Worm (Caenorhabditis elegans) whole organism, L3 larva: ENCODE data around the gene sri-60.
A peak's percentile ranks its signal among the peaks of the same experiment; 100 is the strongest.

Experiments used
- ZK546.5 ChIP-seq: sonication (generic microtip); optimal IDR thresholded peaks from 2 replicates; lab custom pipeline; 2017; ENCODE audit warnings: missing biosample characterization, missing genetic modification characterization
- aly-2 ChIP-seq: fragments of 150-350 bp; optimal IDR thresholded peaks from 2 replicates; lab custom pipeline; 2014; ENCODE audit warnings: missing biosample characterization, missing genetic modification characterization
- ama-1 ChIP-seq: fragments of 150-350 bp; optimal IDR thresholded peaks from 2 replicates; lab custom pipeline; 2018
- ceh-9 ChIP-seq: sonication (generic microtip); optimal IDR thresholded peaks from 2 replicates; lab custom pipeline; 2018; ENCODE audit warnings: missing biosample characterization, missing genetic modification characterization
- daf-12 ChIP-seq: fragments of 150-350 bp; optimal IDR thresholded peaks from 2 replicates; lab custom pipeline; 2014; ENCODE audit warnings: missing biosample characterization, missing genetic modification reagents, missing genetic modification characterization
- egl-27 ChIP-seq: sonication (generic microtip); optimal IDR thresholded peaks from 4 replicates; lab custom pipeline; 2017; ENCODE audit warnings: missing biosample characterization, missing genetic modification reagents, missing genetic modification characterization
- elt-1 ChIP-seq: fragments of 150-350 bp; optimal IDR thresholded peaks from 2 replicates; lab custom pipeline; 2014; ENCODE audit warnings: missing biosample characterization, missing genetic modification characterization
- elt-3 ChIP-seq, 3 experiments: fragments of 150-350 bp in 1 of 3; sonication (generic microtip) in 2 of 3; optimal IDR thresholded peaks; 2 replicates in 2 of 3; 4 replicates in 1 of 3; lab custom pipeline; 2014 to 2017; ENCODE audit warnings: missing biosample characterization in 3 of 3, missing genetic modification characterization in 3 of 3
- eor-1 ChIP-seq, 2 experiments: fragments of 150-350 bp; optimal IDR thresholded peaks; 2 replicates each; lab custom pipeline; 2014 to 2018; ENCODE audit warnings: missing biosample characterization in 2 of 2, missing genetic modification characterization in 2 of 2
- fkh-10 ChIP-seq: sonication (generic microtip); optimal IDR thresholded peaks from 2 replicates; lab custom pipeline; 2017; ENCODE audit warnings: missing biosample characterization, missing genetic modification reagents, missing genetic modification characterization
- fkh-2 ChIP-seq: fragments of 150-350 bp; optimal IDR thresholded peaks from 2 replicates; lab custom pipeline; 2014; ENCODE audit warnings: missing biosample characterization, missing genetic modification reagents, missing genetic modification characterization
- hmg-11 ChIP-seq: sonication (generic microtip); optimal IDR thresholded peaks from 2 replicates; lab custom pipeline; 2016; ENCODE audit warnings: missing genetic modification characterization, missing compliant biosample characterization
- jun-1 ChIP-seq: fragments of 150-350 bp; optimal IDR thresholded peaks from 2 replicates; lab custom pipeline; 2014; ENCODE audit warnings: missing biosample characterization, missing genetic modification reagents, missing genetic modification characterization
- lin-15B ChIP-seq: fragments of 150-350 bp; optimal IDR thresholded peaks from 2 replicates; lab custom pipeline; 2014; ENCODE audit warnings: missing biosample characterization, missing genetic modification characterization
- lin-39 ChIP-seq: fragments of 150-350 bp; optimal IDR thresholded peaks from 2 replicates; lab custom pipeline; 2018; ENCODE audit warnings: missing biosample characterization, missing genetic modification reagents, missing genetic modification characterization
- lsy-12 ChIP-seq: sonication (generic microtip); optimal IDR thresholded peaks from 2 replicates; lab custom pipeline; 2016; ENCODE audit warnings: mild to moderate bottlenecking, missing genetic modification characterization, missing compliant biosample characterization
- mml-1 ChIP-seq: fragments of 150-350 bp; sonication (generic microtip); optimal IDR thresholded peaks from 3 replicates; lab custom pipeline; 2014; ENCODE audit warnings: missing biosample characterization, missing genetic modification characterization
- nfya-1 ChIP-seq: sonication (generic microtip); optimal IDR thresholded peaks from 2 replicates; lab custom pipeline; 2017; ENCODE audit warnings: missing genetic modification characterization, mild to moderate bottlenecking, missing compliant biosample characterization, antibody characterized with exemption, moderate library complexity; ENCODE audit not compliant: insufficient read depth
- nhr-11 ChIP-seq: fragments of 150-350 bp; optimal IDR thresholded peaks from 2 replicates; lab custom pipeline; 2014; ENCODE audit warnings: missing biosample characterization, missing genetic modification characterization
- nhr-23 ChIP-seq: fragments of 150-350 bp; optimal IDR thresholded peaks from 2 replicates; lab custom pipeline; 2014; ENCODE audit warnings: missing biosample characterization, missing genetic modification reagents, missing genetic modification characterization
- nhr-25 ChIP-seq: sonication (generic microtip); optimal IDR thresholded peaks from 2 replicates; lab custom pipeline; 2017; ENCODE audit warnings: missing biosample characterization, missing genetic modification characterization
- nhr-43 ChIP-seq: sonication (generic microtip); optimal IDR thresholded peaks from 2 replicates; lab custom pipeline; 2016; ENCODE audit warnings: mild to moderate bottlenecking, missing genetic modification characterization, missing compliant biosample characterization; ENCODE audit not compliant: poor library complexity, severe bottlenecking
- nhr-76 ChIP-seq: fragments of 150-350 bp; sonication (generic microtip); optimal IDR thresholded peaks from 5 replicates; lab custom pipeline; 2014; ENCODE audit warnings: missing biosample characterization, missing genetic modification characterization
- nhr-77 ChIP-seq: fragments of 150-350 bp; optimal IDR thresholded peaks from 2 replicates; lab custom pipeline; 2014; ENCODE audit warnings: missing biosample characterization, missing genetic modification characterization
- pha-4 ChIP-seq: fragments of 150-350 bp; optimal IDR thresholded peaks from 2 replicates; lab custom pipeline; 2014; ENCODE audit warnings: missing biosample characterization, missing genetic modification reagents, missing genetic modification characterization
- sea-2 ChIP-seq: fragments of 150-350 bp; sonication (generic microtip); optimal IDR thresholded peaks from 4 replicates; lab custom pipeline; 2014; ENCODE audit warnings: missing biosample characterization, missing genetic modification reagents, missing genetic modification characterization
- skn-1 ChIP-seq: fragments of 150-350 bp; optimal IDR thresholded peaks from 2 replicates; lab custom pipeline; 2014; ENCODE audit warnings: missing biosample characterization, missing genetic modification characterization
- tbx-2 ChIP-seq: sonication (generic microtip); optimal IDR thresholded peaks from 2 replicates; lab custom pipeline; 2016; ENCODE audit warnings: mild to moderate bottlenecking, missing genetic modification characterization, missing compliant biosample characterization
- unc-39 ChIP-seq: sonication (generic microtip); optimal IDR thresholded peaks from 4 replicates; lab custom pipeline; 2017; ENCODE audit warnings: missing biosample characterization, missing genetic modification characterization
- ztf-11 ChIP-seq: fragments of 150-350 bp; optimal IDR thresholded peaks from 2 replicates; lab custom pipeline; 2014; ENCODE audit warnings: missing biosample characterization, missing genetic modification characterization
- ztf-4 ChIP-seq: fragments of 150-350 bp; optimal IDR thresholded peaks from 2 replicates; lab custom pipeline; 2014; ENCODE audit warnings: missing biosample characterization, missing genetic modification characterization

sri-60 gene

ce11 chrII:2705200-2705599 is 2.5 kb upstream of the sri-60 start, which contains the start of gene srh-128:
Gene srh-128, minus strand, starts transcription at chrII:2705300.
- TF ChIP-seq ama-1 (lab: Kevin White, UChicago) (no peak), nhr-77 (no peak), nfya-1 (no peak), lin-15B (no peak), pha-4 (tag; lab: Kevin White, UChicago) (no peak), tbx-2 (tag; lab: Kevin White, UChicago) (no peak), unc-39 (tag; lab: Kevin White, UChicago) (no peak), ceh-9 (tag; lab: Kevin White, UChicago) (no peak), fkh-2 (no peak), nhr-76 (tag; lab: Kevin White, UChicago) (no peak), nhr-43 (tag; lab: Kevin White, UChicago) (no peak), ztf-11 (tag; lab: Kevin White, UChicago) (no peak), jun-1 (no peak), egl-27 (tag; lab: Kevin White, UChicago) (no peak), elt-1 (no peak), skn-1 (no peak), daf-12 (tag; lab: Kevin White, UChicago) (no peak)

ce11 chrII:2700229-2700628 is 2.4 kb downstream of the sri-60 start, which contains the start of gene sri-61:
Gene sri-61, minus strand, starts transcription at chrII:2700329.
- TF ChIP-seq unc-39 (tag; lab: Kevin White, UChicago) (no peak), elt-3 (tag; optimal IDR thresholded peaks at IDR 0.05; lab: Kevin White, UChicago) (no peak), eor-1 (tag; optimal IDR thresholded peaks at IDR 0.05; lab: Kevin White, UChicago) (no peak), fkh-2 (no peak), ztf-4 (tag; lab: Kevin White, UChicago) (no peak), nhr-77 (no peak), daf-12 (tag; lab: Kevin White, UChicago) (no peak)

- TF ChIP-seq nhr-11 (tag; lab: Kevin White, UChicago) (no peak), lsy-12 (tag; lab: Kevin White, UChicago) (no peak), pha-4 (tag; lab: Kevin White, UChicago) (no peak), nhr-23 (tag; lab: Kevin White, UChicago) (no peak), lin-39 (tag; lab: Kevin White, UChicago) (no peak), jun-1 (no peak)
- TF ChIP-seq, all 47 proteins: peak for 0
Observed at ce11 chrII:2698378-2698777, 4.3 kb downstream of the sri-60 start, which contains the start of gene sri-62. Gene sri-62, minus strand, starts transcription at chrII:2698478.

ce11 chrII:2695079-2695478 is 7.6 kb downstream of the sri-60 start:
- no peak for TF ChIP-seq nhr-25 (tag; lab: Kevin White, UChicago)
- no peak for TF ChIP-seq mml-1 (tag; lab: Kevin White, UChicago)
- peak; percentile 56 for TF ChIP-seq fkh-10
- no peak for TF ChIP-seq nhr-11 (tag; lab: Kevin White, UChicago)
- TF ChIP-seq, all 47 proteins: peak for 1

ce11 chrII:2692476-2692875 is 10.2 kb downstream of the sri-60 start, which contains the start of gene set-11:
Gene set-11, minus strand, starts transcription at chrII:2692576.
- TF ChIP-seq nhr-76 (tag; lab: Kevin White, UChicago) (no peak), ZK546.5 (tag; lab: Kevin White, UChicago) (no peak), hmg-11 (no peak), ztf-4 (tag; lab: Kevin White, UChicago) (no peak), sea-2 (GFP tag; lab: Kevin White, UChicago) (no peak), nhr-77 (no peak)

ce11 chrII:2690080-2690479 is 12.6 kb downstream of the sri-60 start, which contains the start of gene nspf-3:
Gene nspf-3, minus strand, starts transcription at chrII:2690180.
- TF ChIP-seq hmg-11 = no peak
- no peak for TF ChIP-seq fkh-2
- no peak for TF ChIP-seq aly-2
- no peak for TF ChIP-seq lin-39 (tag; lab: Kevin White, UChicago)
